Fruit fly (Drosophila melanogaster) whole organism, embryonic: ENCODE data around the gene cv-c.
A peak's percentile ranks its signal among the peaks of the same experiment; 100 is the strongest.

Source experiments
- Aef1 ChIP-seq: fragments of 200-800 bp; sonication (Bioruptor generic); IDR thresholded peaks from 3 replicates; pipeline ENCODE4 v1.3.6; 2022; ENCODE audit warnings: missing biosample characterization, missing genetic modification characterization
- Antp ChIP-seq: fragments of 200-800 bp; sonication (Bioruptor generic); optimal IDR thresholded peaks from 3 replicates; lab custom pipeline; 2016; ENCODE audit warnings: missing biosample characterization, missing genetic modification characterization
- CG10267 ChIP-seq: fragments of 200-800 bp; sonication (Bioruptor generic); optimal IDR thresholded peaks from 2 replicates; lab custom pipeline; 2018; ENCODE audit warnings: missing biosample characterization, mild to moderate bottlenecking, missing genetic modification characterization, moderate library complexity
- CG11696 ChIP-seq: fragments of 200-800 bp; sonication (Bioruptor generic); IDR thresholded peaks from 2 replicates; pipeline ENCODE4 v1.3.6; 2022; ENCODE audit warnings: missing biosample characterization, missing genetic modification characterization
- CG12299 ChIP-seq: fragments of 200-800 bp; sonication (Bioruptor generic); optimal IDR thresholded peaks from 2 replicates; lab custom pipeline; 2018; ENCODE audit warnings: missing biosample characterization, mild to moderate bottlenecking, missing genetic modification characterization
- CG15269 ChIP-seq: fragments of 200-800 bp; sonication (Bioruptor generic); optimal IDR thresholded peaks from 2 replicates; lab custom pipeline; 2018; ENCODE audit warnings: missing biosample characterization, mild to moderate bottlenecking, missing genetic modification characterization, moderate library complexity
- CG15479 ChIP-seq: fragments of 200-800 bp; sonication (Bioruptor generic); optimal IDR thresholded peaks from 3 replicates; lab custom pipeline; 2019; ENCODE audit warnings: missing biosample characterization, mild to moderate bottlenecking, missing genetic modification characterization, moderate library complexity
- CG15601 ChIP-seq: fragments of 200-800 bp; sonication (Bioruptor generic); optimal IDR thresholded peaks from 3 replicates; lab custom pipeline; 2019; ENCODE audit warnings: missing biosample characterization, mild to moderate bottlenecking, missing genetic modification characterization, moderate library complexity
- CG17568 ChIP-seq: fragments of 200-800 bp; sonication (Bioruptor generic); optimal IDR thresholded peaks from 2 replicates; lab custom pipeline; 2018; ENCODE audit warnings: missing biosample characterization, mild to moderate bottlenecking, missing genetic modification characterization, moderate library complexity
- CG18764 ChIP-seq: fragments of 200-800 bp; sonication (Bioruptor generic); optimal IDR thresholded peaks from 3 replicates; lab custom pipeline; 2016; ENCODE audit warnings: missing biosample characterization, missing genetic modification characterization
- CG2202 ChIP-seq: fragments of 200-800 bp; sonication (Bioruptor generic); optimal IDR thresholded peaks from 2 replicates; lab custom pipeline; 2018; ENCODE audit warnings: missing biosample characterization, mild to moderate bottlenecking, missing genetic modification characterization
- CG30403 ChIP-seq: fragments of 200-800 bp; sonication (Bioruptor generic); optimal IDR thresholded peaks from 3 replicates; lab custom pipeline; 2016; ENCODE audit warnings: missing biosample characterization, missing genetic modification characterization
- CG4424 ChIP-seq: fragments of 200-800 bp; sonication (Bioruptor generic); optimal IDR thresholded peaks from 3 replicates; lab custom pipeline; 2016; ENCODE audit warnings: missing biosample characterization, missing genetic modification characterization
- CG4820 ChIP-seq: fragments of 200-800 bp; sonication (Bioruptor generic); optimal IDR thresholded peaks from 3 replicates; lab custom pipeline; 2016; ENCODE audit warnings: missing biosample characterization, missing genetic modification characterization
- CG6272 ChIP-seq: fragments of 200-800 bp; sonication (Bioruptor generic); IDR thresholded peaks from 2 replicates; pipeline ENCODE4 v1.3.6; 2022; ENCODE audit warnings: missing biosample characterization, missing genetic modification characterization
- CG6813 ChIP-seq: fragments of 200-800 bp; sonication (Bioruptor generic); optimal IDR thresholded peaks from 2 replicates; lab custom pipeline; 2017; ENCODE audit warnings: missing biosample characterization, missing genetic modification characterization, mild to moderate bottlenecking, moderate library complexity, missing genetic modification reagents
- CG8281 ChIP-seq: fragments of 200-800 bp; sonication (Bioruptor generic); optimal IDR thresholded peaks from 2 replicates; lab custom pipeline; 2018; ENCODE audit warnings: missing biosample characterization, mild to moderate bottlenecking, missing genetic modification characterization, moderate library complexity
- CG8765 ChIP-seq: fragments of 200-800 bp; sonication (Bioruptor generic); IDR thresholded peaks from 2 replicates; pipeline ENCODE4 v1.3.6; 2022; ENCODE audit warnings: missing biosample characterization, missing genetic modification characterization
- CG9727 ChIP-seq: fragments of 200-800 bp; sonication (Bioruptor generic); optimal IDR thresholded peaks from 3 replicates; lab custom pipeline; 2017; ENCODE audit warnings: missing biosample characterization, mild to moderate bottlenecking, missing genetic modification characterization
- CG9876 ChIP-seq: fragments of 200-800 bp; sonication (Bioruptor generic); optimal IDR thresholded peaks from 2 replicates; lab custom pipeline; 2016; ENCODE audit warnings: missing biosample characterization, missing genetic modification characterization
- CrebB ChIP-seq: fragments of 200-800 bp; sonication (Bioruptor generic); optimal IDR thresholded peaks from 3 replicates; lab custom pipeline; 2018; ENCODE audit warnings: missing biosample characterization, mild to moderate bottlenecking, missing genetic modification characterization
- E2f2 ChIP-seq: fragments of 200-800 bp; sonication (Bioruptor generic); IDR thresholded peaks from 2 replicates; pipeline ENCODE4 v1.3.6; 2022; ENCODE audit warnings: missing biosample characterization, missing genetic modification characterization
- MESR4 ChIP-seq: fragments of 200-800 bp; sonication (Bioruptor generic); optimal IDR thresholded peaks from 2 replicates; lab custom pipeline; 2018; ENCODE audit warnings: missing biosample characterization, mild to moderate bottlenecking, missing genetic modification characterization, moderate library complexity
- Myb ChIP-seq: fragments of 200-800 bp; sonication (Bioruptor generic); optimal IDR thresholded peaks from 2 replicates; lab custom pipeline; 2016; ENCODE audit warnings: missing biosample characterization, missing genetic modification characterization
- Oli ChIP-seq: fragments of 200-800 bp; sonication (Bioruptor generic); optimal IDR thresholded peaks from 2 replicates; lab custom pipeline; 2018; ENCODE audit warnings: missing biosample characterization, mild to moderate bottlenecking, missing genetic modification characterization, moderate library complexity
- Rfx ChIP-seq: fragments of 200-800 bp; sonication (Bioruptor generic); IDR thresholded peaks from 2 replicates; pipeline ENCODE4 v1.3.6; 2022; ENCODE audit warnings: missing biosample characterization, missing genetic modification characterization
- Vsx1 ChIP-seq: fragments of 200-800 bp; sonication (Bioruptor generic); optimal IDR thresholded peaks from 2 replicates; lab custom pipeline; 2017; ENCODE audit warnings: missing biosample characterization, mild to moderate bottlenecking, missing genetic modification characterization, missing genetic modification reagents
- bbx ChIP-seq: fragments of 200-800 bp; sonication (Bioruptor generic); IDR thresholded peaks from 2 replicates; pipeline ENCODE4 v1.3.6; 2022; ENCODE audit warnings: missing biosample characterization, missing genetic modification characterization; ENCODE audit not compliant: partially characterized antibody
- caup ChIP-seq: fragments of 200-800 bp; sonication (Bioruptor generic); optimal IDR thresholded peaks from 3 replicates; lab custom pipeline; 2017; ENCODE audit warnings: missing biosample characterization, mild to moderate bottlenecking, missing genetic modification characterization, moderate library complexity; ENCODE audit not compliant: severe bottlenecking
- chinmo ChIP-seq: fragments of 200-800 bp; sonication (Bioruptor generic); IDR thresholded peaks from 4 replicates; pipeline ENCODE4 v1.3.6; 2022; ENCODE audit warnings: missing biosample characterization, missing genetic modification characterization; ENCODE audit not compliant: partially characterized antibody
- danr ChIP-seq: fragments of 200-800 bp; sonication (Bioruptor generic); IDR thresholded peaks from 2 replicates; pipeline ENCODE4 v1.3.6; 2022; ENCODE audit warnings: missing biosample characterization, missing genetic modification characterization
- dati ChIP-seq: fragments of 200-800 bp; sonication (Bioruptor generic); IDR thresholded peaks from 2 replicates; pipeline ENCODE4 v1.3.6; 2022; ENCODE audit warnings: missing biosample characterization, missing genetic modification characterization
- dimm ChIP-seq: fragments of 200-800 bp; sonication (Bioruptor generic); IDR thresholded peaks from 2 replicates; pipeline ENCODE4 v1.3.6; 2022; ENCODE audit warnings: missing biosample characterization, missing genetic modification characterization
- ems ChIP-seq: fragments of 200-800 bp; sonication (Bioruptor generic); optimal IDR thresholded peaks from 3 replicates; lab custom pipeline; 2016; ENCODE audit warnings: missing biosample characterization, missing genetic modification characterization
- eve ChIP-seq, 2 experiments: fragments of >200 bp; optimal IDR thresholded peaks; 2 replicates each; lab custom pipeline; 2017; ENCODE audit warnings: missing biosample characterization in 2 of 2, missing genetic modification characterization in 2 of 2
- fd96Cb ChIP-seq: fragments of 200-800 bp; sonication (Bioruptor generic); optimal IDR thresholded peaks from 2 replicates; lab custom pipeline; 2018; ENCODE audit warnings: missing biosample characterization, mild to moderate bottlenecking, missing genetic modification characterization, moderate library complexity
- fu2 ChIP-seq: fragments of 200-800 bp; sonication (Bioruptor generic); optimal IDR thresholded peaks from 2 replicates; lab custom pipeline; 2016; ENCODE audit warnings: missing biosample characterization, missing genetic modification characterization
- jigr1 ChIP-seq: fragments of 200-800 bp; sonication (Bioruptor generic); IDR thresholded peaks from 3 replicates; pipeline ENCODE4 v1.3.6; 2022; ENCODE audit warnings: missing biosample characterization, missing genetic modification characterization
- jumu ChIP-seq: fragments of 200-800 bp; sonication (Bioruptor generic); optimal IDR thresholded peaks from 3 replicates; lab custom pipeline; 2016; ENCODE audit warnings: missing biosample characterization, missing genetic modification characterization
- ken ChIP-seq: fragments of 200-800 bp; sonication (Bioruptor generic); IDR thresholded peaks from 3 replicates; pipeline ENCODE4 v1.3.6; 2022; ENCODE audit warnings: missing biosample characterization, missing genetic modification characterization
- luna ChIP-seq: fragments of 200-800 bp; sonication (Bioruptor generic); optimal IDR thresholded peaks from 2 replicates; lab custom pipeline; 2016; ENCODE audit warnings: missing biosample characterization, missing genetic modification characterization
- mirr ChIP-seq: fragments of 200-800 bp; sonication (Bioruptor generic); optimal IDR thresholded peaks from 3 replicates; lab custom pipeline; 2018; ENCODE audit warnings: missing biosample characterization, mild to moderate bottlenecking, missing genetic modification characterization
- mld ChIP-seq: fragments of 200-800 bp; sonication (Bioruptor generic); IDR thresholded peaks from 3 replicates; pipeline ENCODE4 v1.3.6; 2022; ENCODE audit warnings: missing biosample characterization, missing genetic modification characterization; ENCODE audit not compliant: partially characterized antibody
- otp ChIP-seq: fragments of 200-800 bp; sonication (Bioruptor generic); IDR thresholded peaks from 3 replicates; pipeline ENCODE4, ENCODE4 v1.3.6; 2022; ENCODE audit warnings: missing biosample characterization, missing genetic modification characterization
- pan ChIP-seq, 4 experiments: fragments of >200 bp in 3 of 4; fragments of 200-800 bp in 1 of 4; sonication (Bioruptor generic) in 1 of 4; optimal IDR thresholded peaks in 3 of 4; IDR thresholded peaks in 1 of 4; 2 replicates each; pipeline versions ENCODE4 v1.3.6 to Lab custom; 2017 to 2022; ENCODE audit warnings: missing biosample characterization in 2 of 4, missing genetic modification characterization in 2 of 4, mixed read lengths in 1 of 4
- scrt ChIP-seq: fragments of 200-800 bp; sonication (Bioruptor generic); optimal IDR thresholded peaks from 2 replicates; lab custom pipeline; 2018; ENCODE audit warnings: missing biosample characterization, mild to moderate bottlenecking, missing genetic modification characterization, moderate library complexity
- sna ChIP-seq: fragments of 200-800 bp; sonication (Bioruptor generic); IDR thresholded peaks from 2 replicates; pipeline ENCODE4 v1.3.6; 2022; ENCODE audit warnings: missing biosample characterization, missing genetic modification characterization; ENCODE audit not compliant: partially characterized antibody
- twi ChIP-seq: fragments of 200-800 bp; optimal IDR thresholded peaks from 2 replicates; lab custom pipeline; 2019; ENCODE audit warnings: missing biosample characterization, mild to moderate bottlenecking, missing genetic modification characterization, moderate library complexity
- wdn ChIP-seq: fragments of 200-800 bp; sonication (Bioruptor generic); IDR thresholded peaks from 2 replicates; pipeline ENCODE4 v1.3.6; 2022; ENCODE audit warnings: missing biosample characterization, missing genetic modification characterization
- zfh1 ChIP-seq: fragments of 200-800 bp; sonication (Bioruptor generic); IDR thresholded peaks from 3 replicates; pipeline ENCODE4 v1.3.6; 2022; ENCODE audit warnings: missing biosample characterization, missing genetic modification characterization

cv-c gene

DNA sequence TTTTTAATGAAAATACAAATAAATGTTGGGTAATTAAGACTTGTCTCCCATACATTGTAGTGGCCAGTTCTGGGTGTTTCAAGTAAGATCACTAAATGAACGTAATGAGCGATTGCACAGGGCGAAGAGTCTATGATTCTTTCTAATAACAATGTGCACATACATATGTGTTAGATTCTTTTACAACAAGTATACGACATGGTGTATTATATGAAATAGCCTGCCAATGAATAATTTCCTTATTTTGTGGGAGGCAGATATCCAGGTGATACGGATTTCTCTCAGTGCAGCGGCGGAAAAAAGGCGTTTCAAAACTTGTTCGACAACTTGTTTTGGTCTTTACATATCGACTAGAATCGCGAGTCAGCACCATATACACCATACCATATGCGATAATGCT, 7.9 kb downstream of the cv-c start (continued):
- TF ChIP-seq CG12299 (tag; lab: Kevin White, UChicago) (no peak), CG18764 (GFP tag; lab: Kevin White, UChicago) (peak; percentile 24), luna (GFP tag; lab: Kevin White, UChicago) (peak; percentile 16), CG10267 (peak; percentile 35), Aef1 (GFP tag; lab: Robert Waterston, UW) (0 out of 3 replicates have a peak, but pooled peaks have one; percentile 22), Vsx1 (no peak), otp (GFP tag; lab: Robert Waterston, UW) (peak; percentile 16; the same call in 1 of the 3 replicates), CrebB (tag; lab: Kevin White, UChicago) (no peak), zfh1 (GFP tag; lab: Robert Waterston, UW) (peak; percentile 63; the same call in 2 of the 3 replicates), mld (GFP tag; lab: Robert Waterston, UW) (no peak), twi (no peak), sna (GFP tag; lab: Robert Waterston, UW) (no peak), Antp (GFP tag; lab: Kevin White, UChicago) (peak; percentile 52), CG6272 (GFP tag; lab: Robert Waterston, UW) (no peak), ems (GFP tag; lab: Kevin White, UChicago) (peak; percentile 18), danr (GFP tag; lab: Robert Waterston, UW) (0 out of 2 replicates have a peak, but pooled peaks have one; percentile 22), CG8281 (tag; lab: Kevin White, UChicago) (no peak), CG30403 (GFP tag; lab: Kevin White, UChicago) (peak; percentile 47), jigr1 (GFP tag; lab: Robert Waterston, UW) (no peak), pan (optimal IDR thresholded peaks at IDR 0.05; lab: Kevin White, UChicago) (no peak), pan (GFP tag; optimal IDR thresholded peaks at IDR 0.05 in 1 of 2, IDR thresholded peaks at IDR 0.05 in 1 of 2) (peak in 1 of 2 experiments; percentile 77), CG15269 (tag; lab: Kevin White, UChicago) (peak; percentile 59), eve (GFP tag; optimal IDR thresholded peaks at IDR 0.05; lab: Kevin White, UChicago) (peak in 1 of 2 experiments; percentile 42), fd96Cb (tag; lab: Kevin White, UChicago) (peak; percentile 32), CG8765 (GFP tag; lab: Robert Waterston, UW) (no peak), CG17568 (GFP tag; lab: Kevin White, UChicago) (peak; percentile 4), CG4424 (GFP tag; lab: Kevin White, UChicago) (peak; percentile 46), CG15479 (no peak), CG4820 (GFP tag; lab: Kevin White, UChicago) (peak; percentile 44), wdn (GFP tag; lab: Robert Waterston, UW) (peak; percentile 32; the same call in 1 of the 2 replicates), E2f2 (GFP tag; lab: Robert Waterston, UW) (peak; percentile 29; the same call in 1 of the 2 replicates), Myb (GFP tag; lab: Kevin White, UChicago) (peak; percentile 31), dati (GFP tag; lab: Robert Waterston, UW) (no peak), ken (GFP tag; lab: Robert Waterston, UW) (no peak), scrt (GFP tag; lab: Kevin White, UChicago) (peak; percentile 19), Oli (tag; lab: Kevin White, UChicago) (peak; percentile 43), dimm (GFP tag; lab: Robert Waterston, UW) (no peak), Rfx (GFP tag; lab: Robert Waterston, UW) (peak; percentile 87), CG15601 (tag; lab: Kevin White, UChicago) (no peak), mirr (GFP tag; lab: Kevin White, UChicago) (no peak), CG6813 (no peak), CG2202 (tag; lab: Kevin White, UChicago) (no peak), MESR4 (GFP tag; lab: Kevin White, UChicago) (no peak), jumu (GFP tag; lab: Kevin White, UChicago) (peak; percentile 11), CG9727 (GFP tag; lab: Kevin White, UChicago) (peak; percentile 52), CG11696 (GFP tag; lab: Robert Waterston, UW) (peak; percentile 36; the same call in 1 of the 2 replicates), CG9876 (peak; percentile 28), chinmo (GFP tag; lab: Robert Waterston, UW) (0 out of 4 replicates have a peak, but pooled peaks have one; percentile 8), fu2 (GFP tag; lab: Kevin White, UChicago) (peak; percentile 52), caup (GFP tag; lab: Kevin White, UChicago) (peak; percentile 70), bbx (GFP tag; lab: Robert Waterston, UW) (no peak)
